Fruit fly (Drosophila melanogaster) whole organism, adult: ENCODE data around the gene CG5177.

Experiments used
- CG11617 ChIP-seq: fragments of 200-800 bp; sonication (Bioruptor generic); optimal IDR thresholded peaks from 2 replicates; lab custom pipeline; 2017; ENCODE audit warnings: mild to moderate bottlenecking, missing biosample characterization, missing genetic modification reagents, missing genetic modification characterization
- CG12768 ChIP-seq: fragments of 200-800 bp; sonication (Bioruptor generic); optimal IDR thresholded peaks from 2 replicates; lab custom pipeline; 2017; ENCODE audit warnings: missing biosample characterization, missing genetic modification characterization, mild to moderate bottlenecking, moderate library complexity, missing genetic modification reagents
- CG1620 ChIP-seq: fragments of 200-800 bp; sonication (Bioruptor generic); optimal IDR thresholded peaks from 2 replicates; lab custom pipeline; 2016; ENCODE audit warnings: missing biosample characterization, missing genetic modification characterization
- CG5204 ChIP-seq: fragments of 200-800 bp; sonication (Bioruptor generic); optimal IDR thresholded peaks from 2 replicates; lab custom pipeline; 2016; ENCODE audit warnings: missing biosample characterization, missing genetic modification characterization
- Clk ChIP-seq: fragments of 200-800 bp; sonication (Bioruptor generic); optimal IDR thresholded peaks from 2 replicates; lab custom pipeline; 2017; ENCODE audit warnings: missing biosample characterization, missing genetic modification characterization
- Crg-1 ChIP-seq: fragments of 200-800 bp; sonication (Bioruptor generic); optimal IDR thresholded peaks from 2 replicates; lab custom pipeline; 2016; ENCODE audit warnings: missing biosample characterization, missing genetic modification characterization
- bab1 ChIP-seq: fragments of 200-800 bp; sonication (Bioruptor generic); optimal IDR thresholded peaks from 3 replicates; lab custom pipeline; 2019; ENCODE audit warnings: missing biosample characterization, mild to moderate bottlenecking, missing genetic modification characterization, moderate library complexity
- kay ChIP-seq: fragments of 200-800 bp; sonication (Bioruptor generic); peaks from one replicate; lab custom pipeline; 2016; ENCODE audit warnings: missing biosample characterization, missing genetic modification characterization, borderline replicate concordance
- ovo ChIP-seq: fragments of 200-800 bp; sonication (Bioruptor generic); optimal IDR thresholded peaks from 2 replicates; lab custom pipeline; 2016; ENCODE audit warnings: missing biosample characterization, missing genetic modification characterization
- tj ChIP-seq: fragments of 200-800 bp; sonication (Bioruptor generic); optimal IDR thresholded peaks from 3 replicates; lab custom pipeline; 2017; ENCODE audit warnings: missing biosample characterization, mild to moderate bottlenecking, missing genetic modification characterization, moderate library complexity
- toe ChIP-seq: fragments of 200-800 bp; sonication (Bioruptor generic); optimal IDR thresholded peaks from 2 replicates; lab custom pipeline; 2016; ENCODE audit warnings: missing biosample characterization, missing genetic modification characterization

DNA sequence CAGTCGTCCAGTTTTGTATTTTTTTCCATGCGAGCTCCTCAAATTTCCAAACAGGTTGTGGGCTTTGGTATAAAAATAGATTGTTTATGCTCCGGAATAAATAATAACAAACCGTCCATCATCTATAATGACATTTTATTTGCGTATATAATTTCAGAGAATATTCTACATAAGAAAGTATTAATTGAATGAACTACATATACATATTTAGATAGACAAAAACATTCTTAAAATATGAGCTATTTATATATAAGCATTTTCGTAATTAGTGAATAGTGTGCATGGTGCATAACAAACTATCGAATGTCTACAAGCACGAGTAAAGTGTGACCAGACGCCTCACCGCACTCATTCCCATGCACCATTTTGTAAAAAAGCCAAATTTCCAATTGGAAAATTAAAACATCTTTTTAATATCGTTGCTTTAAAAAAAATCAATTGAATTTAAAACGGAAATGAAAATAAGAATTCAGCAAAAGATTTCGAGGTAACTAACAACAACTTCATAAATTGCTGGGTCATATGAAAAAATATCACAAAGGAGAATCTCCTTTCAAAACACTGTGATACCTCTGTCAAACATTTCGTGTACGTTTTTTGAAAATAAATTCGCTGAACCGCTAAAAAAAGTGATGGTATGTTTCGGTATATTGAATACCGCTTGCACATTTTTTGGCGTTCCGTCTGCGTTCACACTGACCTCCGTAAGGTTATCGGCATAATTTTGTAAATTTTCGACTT, 21.5 kb downstream of the CG5177 start, which contains the start of gene muc:
- TF ChIP-seq CG12768 (GFP tag; lab: Kevin White, UChicago) (no peak), toe (GFP tag; lab: Kevin White, UChicago) (peak; percentile 46), ovo (GFP tag; lab: Kevin White, UChicago) (peak; percentile 10), CG1620 (peak; percentile 36), Clk (peak; percentile 8), tj (GFP tag; lab: Kevin White, UChicago) (peak; percentile 23), kay (GFP tag; lab: Kevin White, UChicago) (no peak), CG5204 (peak; percentile 30), Crg-1 (GFP tag; lab: Kevin White, UChicago) (no peak), bab1 (GFP tag; lab: Kevin White, UChicago) (peak; percentile 13), CG11617 (no peak)
